Fruit fly (Drosophila melanogaster): ENCODE data around the gene hb.

The hb gene

dm6 chr3R:8669029-8669707 lies 28.5 kb downstream of the hb start (continued):
- peak; percentile 97 for TF ChIP-seq CG12744 (GFP tag; optimal IDR thresholded peaks at IDR 0.05)
- peak; percentile 86 for TF ChIP-seq grn (GFP tag; optimal IDR thresholded peaks at IDR 0.05)
- peak; percentile 99 for TF ChIP-seq Xrp1 (GFP tag; IDR thresholded peaks at IDR 0.05)
- TF ChIP-seq psq (GFP tag; optimal IDR thresholded peaks at IDR 0.05), result peak; percentile 88
- peak; percentile 95 for TF ChIP-seq CG9609 (GFP tag; optimal IDR thresholded peaks at IDR 0.05)
- peak; percentile 95 for TF ChIP-seq Atf-2 (GFP tag; optimal IDR thresholded peaks at IDR 0.05)
- TF ChIP-seq corto (GFP tag; optimal IDR thresholded peaks at IDR 0.05), result peak; percentile 98
- TF ChIP-seq slbo (GFP tag; IDR thresholded peaks at IDR 0.05), result peak; percentile 96
- peak; percentile 92 for TF ChIP-seq Fer2 (tag; optimal IDR thresholded peaks at IDR 0.05)
- TF ChIP-seq B-H2 (GFP tag; optimal IDR thresholded peaks at IDR 0.05), result peak; percentile 97
- no peak for TF ChIP-seq D (optimal IDR thresholded peaks at IDR 0.05)
- TF ChIP-seq D (GFP tag; optimal IDR thresholded peaks at IDR 0.05), result peak; percentile 97
- peak; percentile 96 for TF ChIP-seq salm (tag; optimal IDR thresholded peaks at IDR 0.05)
- peak; percentile 69; the same call in 1 of the 3 replicates for TF ChIP-seq CG34224 (GFP tag; IDR thresholded peaks at IDR 0.05; ENCODE audit: partially characterized antibody)
- peak; percentile 99 for TF ChIP-seq gcm (GFP tag; optimal IDR thresholded peaks at IDR 0.05)
- TF ChIP-seq gce (GFP tag; IDR thresholded peaks at IDR 0.05), result peak; percentile 96
- TF ChIP-seq gsb-n (tag; optimal IDR thresholded peaks at IDR 0.05), result peak; percentile 98
- TF ChIP-seq CG6654 (GFP tag; optimal IDR thresholded peaks at IDR 0.05), result peak; percentile 89
- peak; percentile 74 for TF ChIP-seq Sry-β (GFP tag; optimal IDR thresholded peaks at IDR 0.05)
- peak; percentile 99 for TF ChIP-seq vvl (GFP tag; IDR thresholded peaks at IDR 0.05)
- peak; percentile 88 for TF ChIP-seq Myb (GFP tag; optimal IDR thresholded peaks at IDR 0.05)
- peak; percentile 99 for TF ChIP-seq HmgZ (tag; optimal IDR thresholded peaks at IDR 0.05)
- TF ChIP-seq Ets97D (GFP tag; optimal IDR thresholded peaks at IDR 0.05), result peak; percentile 92
- peak; percentile 66 for TF ChIP-seq Bgb (GFP tag; IDR thresholded peaks at IDR 0.05; ENCODE audit: partially characterized antibody)
- peak; percentile 92 for TF ChIP-seq esg (GFP tag; conservative IDR thresholded peaks at IDR 0.05)
- TF ChIP-seq Ets65A (GFP tag), result peak; percentile 99
- TF ChIP-seq tap (tag; optimal IDR thresholded peaks at IDR 0.05), result peak; percentile 98
- TF ChIP-seq CG7745 (tag; optimal IDR thresholded peaks at IDR 0.05), result peak; percentile 78
- TF ChIP-seq oc (tag; optimal IDR thresholded peaks at IDR 0.05), result peak; percentile 98
- TF ChIP-seq CG6683 (GFP tag; optimal IDR thresholded peaks at IDR 0.05), result peak; percentile 97
- TF ChIP-seq CG12071 (GFP tag; optimal IDR thresholded peaks at IDR 0.05), result peak; percentile 99
- no peak; the same call in 1 of the 3 replicates for TF ChIP-seq CG14860 (GFP tag; IDR thresholded peaks at IDR 0.05; ENCODE audit: partially characterized antibody)
- TF ChIP-seq CTCF (GFP tag; optimal IDR thresholded peaks at IDR 0.05), result peak; percentile 69
- peak; percentile 94 for TF ChIP-seq ewg (GFP tag; optimal IDR thresholded peaks at IDR 0.05)
- TF ChIP-seq Lhr (GFP tag; optimal IDR thresholded peaks at IDR 0.05), result peak; percentile 94
- TF ChIP-seq pho (GFP tag; optimal IDR thresholded peaks at IDR 0.05), result peak; percentile 97
- TF ChIP-seq phol (tag; optimal IDR thresholded peaks at IDR 0.05), result peak; percentile 97
- peak; percentile 92 for TF ChIP-seq CG6791 (GFP tag; IDR thresholded peaks at IDR 0.05; ENCODE audit: partially characterized antibody)
- peak; percentile 95 for TF ChIP-seq trh (GFP tag; optimal IDR thresholded peaks at IDR 0.05)
- peak; percentile 99 for TF ChIP-seq CG9727 (GFP tag; optimal IDR thresholded peaks at IDR 0.05)
- peak; percentile 85 for TF ChIP-seq bigmax (GFP tag; optimal IDR thresholded peaks at IDR 0.05)
- peak; percentile 81 for TF ChIP-seq CG30020 (tag; optimal IDR thresholded peaks at IDR 0.05)
- peak; percentile 98 for TF ChIP-seq CG2202 (tag; optimal IDR thresholded peaks at IDR 0.05)
- peak; percentile 98 for TF ChIP-seq CG12155 (GFP tag; optimal IDR thresholded peaks at IDR 0.05)
- peak; percentile 84 for TF ChIP-seq CG17912 (GFP tag; optimal IDR thresholded peaks at IDR 0.05)
- peak; percentile 88 for TF ChIP-seq CG4282 (GFP tag; optimal IDR thresholded peaks at IDR 0.05)
- TF ChIP-seq CG10959 (GFP tag; IDR thresholded peaks at IDR 0.05), result peak; percentile 94
- TF ChIP-seq Scr (GFP tag; IDR thresholded peaks at IDR 0.05; ENCODE audit: partially characterized antibody), result peak; percentile 61
- TF ChIP-seq CG17568 (GFP tag; optimal IDR thresholded peaks at IDR 0.05), result peak; percentile 98
- peak; percentile 96 for TF ChIP-seq Ptx1 (GFP tag; IDR thresholded peaks at IDR 0.05)

All from whole organism, embryonic.